Fruit fly (Drosophila melanogaster): ENCODE measurements around the gene CG14070.

- TF ChIP-seq ttk (optimal IDR thresholded peaks at IDR 0.05) (no peak), psq (optimal IDR thresholded peaks at IDR 0.05) (no peak), h (optimal IDR thresholded peaks at IDR 0.05) (no peak), Myc (optimal IDR thresholded peaks at IDR 0.05) (no peak)
Measured at dm6 chr2L:10901685-10902084, at the start of gene CG14070.
